Worm (Caenorhabditis elegans) whole organism, early embryonic: ENCODE data around the gene bgal-1.

Source experiments
- B0310.2 ChIP-seq: sonication (generic microtip); optimal IDR thresholded peaks from 2 replicates; lab custom pipeline; 2016; ENCODE audit warnings: mild to moderate bottlenecking, missing genetic modification characterization, missing compliant biosample characterization
- aly-1 ChIP-seq: sonication (generic microtip); optimal IDR thresholded peaks from 2 replicates; lab custom pipeline; 2016; ENCODE audit warnings: missing genetic modification characterization, missing compliant biosample characterization
- ama-1 ChIP-seq: fragments of 150-350 bp; optimal IDR thresholded peaks from 2 replicates; lab custom pipeline; 2014
- ceh-13 ChIP-seq: fragments of 200-800 bp; sonication (Bioruptor generic); optimal IDR thresholded peaks from 2 replicates; lab custom pipeline; 2018; ENCODE audit warnings: mild to moderate bottlenecking, missing genetic modification characterization, missing compliant biosample characterization
- ceh-36 ChIP-seq: sonication (generic microtip); optimal IDR thresholded peaks from 2 replicates; lab custom pipeline; 2016; ENCODE audit warnings: missing genetic modification characterization, inconsistent platforms, missing compliant biosample characterization
- ets-7 ChIP-seq: sonication (generic microtip); optimal IDR thresholded peaks from 2 replicates; lab custom pipeline; 2016; ENCODE audit warnings: missing genotype, missing genetic modification characterization, missing compliant biosample characterization
- flt-1 ChIP-seq: fragments of 200-800 bp; sonication (Bioruptor generic); IDR thresholded peaks from 2 replicates; pipeline ENCODE4 v1.3.6; 2022; ENCODE audit warnings: missing genetic modification characterization, missing compliant biosample characterization
- hmg-4 ChIP-seq: fragments of 200-800 bp; sonication (Bioruptor generic); optimal IDR thresholded peaks from 2 replicates; lab custom pipeline; 2018; ENCODE audit warnings: mild to moderate bottlenecking, missing genetic modification characterization, missing compliant biosample characterization
- hnd-1 ChIP-seq: sonication (generic microtip); optimal IDR thresholded peaks from 2 replicates; lab custom pipeline; 2016; ENCODE audit warnings: missing genetic modification characterization, missing compliant biosample characterization
- scrt-1 ChIP-seq: fragments of 200-800 bp; sonication (Bioruptor generic); IDR thresholded peaks from 2 replicates; pipeline ENCODE4 v1.3.6; 2022; ENCODE audit warnings: missing genetic modification characterization, missing compliant biosample characterization
- sea-1 ChIP-seq: fragments of 200-800 bp; sonication (Bioruptor generic); conservative IDR thresholded peaks from 2 replicates; pipeline ENCODE4 v1.3.6; 2022; ENCODE audit warnings: missing genetic modification characterization, missing compliant biosample characterization
- tbx-11 ChIP-seq: fragments of 200-800 bp; sonication (Bioruptor generic); IDR thresholded peaks from 2 replicates; pipeline ENCODE4 v1.3.6; 2022; ENCODE audit warnings: missing genetic modification characterization, missing compliant biosample characterization
- tbx-37 ChIP-seq: fragments of 200-800 bp; sonication (Bioruptor generic); conservative IDR thresholded peaks from 2 replicates; pipeline ENCODE4 v1.3.6; 2022; ENCODE audit warnings: missing genetic modification reagents, missing genetic modification characterization, missing compliant biosample characterization
- tra-4 ChIP-seq: sonication (generic microtip); optimal IDR thresholded peaks from 2 replicates; lab custom pipeline; 2017; ENCODE audit warnings: missing genetic modification characterization, missing compliant biosample characterization

- TF ChIP-seq tbx-37 (GFP tag; lab: Robert Waterston, UW), result no peak
- no peak for TF ChIP-seq hmg-4 (GFP tag; lab: Kevin White, UChicago)
- TF ChIP-seq ama-1 (lab: Kevin White, UChicago), result no peak
- TF ChIP-seq tra-4 (tag; lab: Kevin White, UChicago), result no peak
- TF ChIP-seq flt-1 (GFP tag; lab: Robert Waterston, UW), result no peak
- TF ChIP-seq tbx-11, result no peak
- no peak for TF ChIP-seq ets-7 (tag; lab: Kevin White, UChicago)
- TF ChIP-seq ceh-36 (tag; lab: Kevin White, UChicago), result no peak
- no peak for TF ChIP-seq aly-1 (tag; lab: Kevin White, UChicago)
- no peak for TF ChIP-seq B0310.2 (tag; lab: Kevin White, UChicago)
- TF ChIP-seq scrt-1 (GFP tag; lab: Robert Waterston, UW), result no peak
- no peak for TF ChIP-seq sea-1 (GFP tag; lab: Robert Waterston, UW)
- TF ChIP-seq ceh-13 (GFP tag; lab: Kevin White, UChicago), result no peak
- TF ChIP-seq hnd-1 (tag; lab: Kevin White, UChicago), result no peak
Measured at ce11 chrV:11225981-11226380, at the start of gene bgal-1.
